Worm (Caenorhabditis elegans): ENCODE data around the gene acr-18.

acr-18 gene

ce11 chrV:15551642-15552041 is 7.3 kb downstream of the acr-18 start (continued):
- TF ChIP-seq hmg-20 (GFP tag; IDR thresholded peaks at IDR 0.05), result 0 out of 2 replicates have a peak, but pooled peaks have one; percentile 6
- TF ChIP-seq him-1 (tag; optimal IDR thresholded peaks at IDR 0.05), result peak; percentile 71
- peak; percentile 56 for TF ChIP-seq T07F8.4 (tag; optimal IDR thresholded peaks at IDR 0.05)
- no peak for TF ChIP-seq aptf-2 (GFP tag; conservative IDR thresholded peaks at IDR 0.05)
- no peak for TF ChIP-seq efl-1 (GFP tag; optimal IDR thresholded peaks at IDR 0.05)
- TF ChIP-seq cebp-2 (GFP tag; IDR thresholded peaks at IDR 0.05), result 0 out of 2 replicates have a peak, but pooled peaks have one; percentile 74
- TF ChIP-seq let-526 (GFP tag; IDR thresholded peaks at IDR 0.05), result 0 out of 2 replicates have a peak, but pooled peaks have one; percentile 15
- peak; percentile 62 for TF ChIP-seq madf-10 (tag; optimal IDR thresholded peaks at IDR 0.05)
- TF ChIP-seq hsf-1 (GFP tag; IDR thresholded peaks at IDR 0.05), result peak; percentile 56; the same call in 1 of the 2 replicates
- no peak for TF ChIP-seq bed-2 (GFP tag; IDR thresholded peaks at IDR 0.05)
- peak; percentile 24 for TF ChIP-seq atf-7 (tag; optimal IDR thresholded peaks at IDR 0.05)
- 0 out of 2 replicates have a peak, but pooled peaks have one; percentile 12 for TF ChIP-seq ceh-40 (GFP tag; IDR thresholded peaks at IDR 0.05)
- TF ChIP-seq T26A5.8 (tag; optimal IDR thresholded peaks at IDR 0.05), result no peak
- no peak for TF ChIP-seq F10E7.11 (tag; optimal IDR thresholded peaks at IDR 0.05)
- no peak for TF ChIP-seq dpl-1 (GFP tag; optimal IDR thresholded peaks at IDR 0.05)
- 0 out of 2 replicates have a peak, but pooled peaks have one; percentile 71 for TF ChIP-seq ztf-6 (GFP tag; IDR thresholded peaks at IDR 0.05)
- TF ChIP-seq Y53F4B.3 (GFP tag; IDR thresholded peaks at IDR 0.05), result peak; percentile 52; the same call in 1 of the 2 replicates
- no peak for TF ChIP-seq gei-17 (GFP tag; optimal IDR thresholded peaks at IDR 0.05)
- TF ChIP-seq snpc-3.4 (tag; optimal IDR thresholded peaks at IDR 0.05), result peak; percentile 38
- TF ChIP-seq F33H1.4 (GFP tag; IDR thresholded peaks at IDR 0.05), result peak; percentile 30; the same call in 1 of the 2 replicates
- TF ChIP-seq ZK185.1 (tag; optimal IDR thresholded peaks at IDR 0.05; ENCODE audit: poor library complexity, severe bottlenecking), result peak; percentile 34
- TF ChIP-seq sea-2 (GFP tag; IDR thresholded peaks at IDR 0.05), result no peak
- peak; percentile 44 for TF ChIP-seq nhr-179 (tag; optimal IDR thresholded peaks at IDR 0.05)
- TF ChIP-seq ccch-3 (GFP tag; optimal IDR thresholded peaks at IDR 0.05), result no peak
- TF ChIP-seq xnd-1 (tag; optimal IDR thresholded peaks at IDR 0.05), result no peak
- no peak for TF ChIP-seq lsy-27 (tag; optimal IDR thresholded peaks at IDR 0.05; ENCODE audit: borderline replicate concordance, insufficient read depth)
- no peak for TF ChIP-seq sdz-38 (tag; optimal IDR thresholded peaks at IDR 0.05)
- TF ChIP-seq F57A8.1 (GFP tag; optimal IDR thresholded peaks at IDR 0.05), result no peak
- TF ChIP-seq B0261.1 (tag; optimal IDR thresholded peaks at IDR 0.05), result peak; percentile 92
- TF ChIP-seq mel-28 (tag; optimal IDR thresholded peaks at IDR 0.05; ENCODE audit: borderline replicate concordance), result peak; percentile 34
- TF ChIP-seq hrde-1 (tag; optimal IDR thresholded peaks at IDR 0.05; ENCODE audit: borderline replicate concordance), result peak; percentile 7
- peak; percentile 63 for TF ChIP-seq dox-1 (GFP tag; IDR thresholded peaks at IDR 0.05)
- TF ChIP-seq ets-4 (GFP tag; optimal IDR thresholded peaks at IDR 0.05), result peak; percentile 18
- peak; percentile 40 for TF ChIP-seq egrh-3 (GFP tag; IDR thresholded peaks at IDR 0.05)
- TF ChIP-seq fkh-3 (tag; optimal IDR thresholded peaks at IDR 0.05), result no peak
- TF ChIP-seq lin-35 (GFP tag; optimal IDR thresholded peaks at IDR 0.05), result peak in 1 of 3 experiments; percentile 54
- TF ChIP-seq zim-3 (tag; optimal IDR thresholded peaks at IDR 0.05), result peak; percentile 72
- peak; percentile 88 for TF ChIP-seq nfyb-1 (GFP tag; IDR thresholded peaks at IDR 0.05)
- no peak for TF ChIP-seq K12H6.12 (tag; optimal IDR thresholded peaks at IDR 0.05)
- TF ChIP-seq F57C9.4 (tag; optimal IDR thresholded peaks at IDR 0.05), result no peak
- TF ChIP-seq egl-44 (GFP tag; IDR thresholded peaks at IDR 0.05), result peak; percentile 75; the same call in 1 of the 2 replicates
- no peak for TF ChIP-seq F37B4.10 (GFP tag; IDR thresholded peaks at IDR 0.05)
- TF ChIP-seq hmg-1.2 (GFP tag; IDR thresholded peaks at IDR 0.05), result peak; percentile 81
